Fruit fly (Drosophila melanogaster): ENCODE data around the gene Nup153.
A peak's percentile ranks its signal among the peaks of the same experiment; 100 is the strongest.

Nup153 gene

DNA sequence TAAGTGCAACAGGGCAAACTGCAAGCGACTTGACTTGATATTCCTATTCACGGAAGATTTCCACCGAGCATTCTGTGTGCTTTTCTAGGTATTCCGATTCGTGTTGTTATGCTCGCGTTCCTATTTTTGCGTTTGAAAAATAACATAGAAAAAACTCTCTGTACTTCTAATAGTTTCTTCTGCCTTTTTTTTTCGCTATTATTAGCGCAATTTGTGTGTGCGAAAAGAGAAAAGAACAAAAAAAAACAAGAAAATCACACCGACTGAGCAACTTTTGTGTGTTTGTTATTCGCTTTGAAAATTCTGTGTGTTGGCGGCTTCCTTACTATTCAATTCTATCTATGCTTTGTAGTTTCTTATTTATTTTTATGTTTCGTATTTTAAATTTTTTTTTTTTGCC lies 15.3 kb upstream of the Nup153 start:
- TF ChIP-seq CG15336 (GFP tag; IDR thresholded peaks at IDR 0.05) (peak; percentile 54; the same call in 1 of the 2 replicates), eg (GFP tag; IDR thresholded peaks at IDR 0.05) (peak; percentile 50; the same call in 1 of the 3 replicates), CG8119 (GFP tag; IDR thresholded peaks at IDR 0.05) (peak; percentile 63; the same call in 2 of the 3 replicates), achi (GFP tag; optimal IDR thresholded peaks at IDR 0.05) (no peak), svp (GFP tag) (no peak), Eip78C (GFP tag) (peak; percentile 13), CG11902 (GFP tag; optimal IDR thresholded peaks at IDR 0.05) (no peak), CG6276 (GFP tag; optimal IDR thresholded peaks at IDR 0.05) (peak; percentile 46)

DNA sequence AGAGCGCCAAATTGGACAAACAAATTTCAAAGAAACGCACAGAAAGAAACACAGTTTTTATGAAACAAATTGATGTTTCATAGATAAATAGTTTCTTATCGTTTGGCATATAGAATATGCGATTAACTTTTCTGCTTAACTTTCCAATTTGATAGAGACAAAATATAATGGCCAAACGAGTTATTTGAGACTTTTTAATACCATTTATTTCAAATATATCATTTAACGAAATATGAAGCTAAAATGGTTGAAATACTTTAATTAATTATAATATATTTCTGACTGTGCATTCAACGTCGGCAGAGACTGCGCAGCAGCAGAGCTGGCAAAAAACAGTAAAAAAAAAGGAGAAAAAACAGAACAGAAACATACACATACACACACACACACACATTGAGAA lies 13.5 kb upstream of the Nup153 start:
- TF ChIP-seq CG11762 (GFP tag; optimal IDR thresholded peaks at IDR 0.05; ENCODE audit: insufficient read depth), result no peak
- TF ChIP-seq Smox (GFP tag; optimal IDR thresholded peaks at IDR 0.05), result peak; percentile 6
- peak; percentile 19 for TF ChIP-seq CG10669 (GFP tag; optimal IDR thresholded peaks at IDR 0.05)
- TF ChIP-seq CG8119 (GFP tag; IDR thresholded peaks at IDR 0.05), result peak; percentile 61
- no peak for TF ChIP-seq vri (GFP tag; optimal IDR thresholded peaks at IDR 0.05)
- TF ChIP-seq topi (GFP tag; optimal IDR thresholded peaks at IDR 0.05), result peak; percentile 36
- peak; percentile 18 for TF ChIP-seq CG6792 (GFP tag; optimal IDR thresholded peaks at IDR 0.05)
- no peak for TF ChIP-seq CG6854 (GFP tag; optimal IDR thresholded peaks at IDR 0.05)
- TF ChIP-seq CG10631 (GFP tag; optimal IDR thresholded peaks at IDR 0.05), result peak; percentile 23
- no peak for TF ChIP-seq Sox102F (GFP tag; optimal IDR thresholded peaks at IDR 0.05)
- peak; percentile 3 for TF ChIP-seq Hr39 (GFP tag; optimal IDR thresholded peaks at IDR 0.05)
- peak; percentile 67 for TF ChIP-seq Eip78C (GFP tag)
- no peak for TF ChIP-seq fkh (GFP tag; optimal IDR thresholded peaks at IDR 0.05)
- peak; percentile 17 for TF ChIP-seq lz (GFP tag; optimal IDR thresholded peaks at IDR 0.05)
- TF ChIP-seq Hr38 (GFP tag; optimal IDR thresholded peaks at IDR 0.05), result no peak
- TF ChIP-seq Blimp-1 (GFP tag; optimal IDR thresholded peaks at IDR 0.05), result no peak
- peak; percentile 35 for TF ChIP-seq CG3919 (GFP tag; optimal IDR thresholded peaks at IDR 0.05)
- TF ChIP-seq acj6 (GFP tag; optimal IDR thresholded peaks at IDR 0.05), result peak; percentile 18
- peak; percentile 45 for TF ChIP-seq achi (GFP tag; optimal IDR thresholded peaks at IDR 0.05)
- no peak for TF ChIP-seq CG31627 (GFP tag; optimal IDR thresholded peaks at IDR 0.05)
- TF ChIP-seq Ets96B (tag; optimal IDR thresholded peaks at IDR 0.05), result peak; percentile 36
- TF ChIP-seq esn (GFP tag; optimal IDR thresholded peaks at IDR 0.05), result peak; percentile 30
- no peak for TF ChIP-seq dsx (GFP tag; optimal IDR thresholded peaks at IDR 0.05; ENCODE audit: poor library complexity, severe bottlenecking)
- 0 out of 3 replicates have a peak, but pooled peaks have one; percentile 31 for TF ChIP-seq eg (GFP tag; IDR thresholded peaks at IDR 0.05)
- peak; percentile 20 for TF ChIP-seq CG8632 (GFP tag; optimal IDR thresholded peaks at IDR 0.05)
- TF ChIP-seq Hr4 (GFP tag; optimal IDR thresholded peaks at IDR 0.05), result peak; percentile 42
- TF ChIP-seq pdm3 (GFP tag; optimal IDR thresholded peaks at IDR 0.05), result peak; percentile 39
- TF ChIP-seq CG6276 (GFP tag; optimal IDR thresholded peaks at IDR 0.05), result no peak
- TF ChIP-seq ss (GFP tag; optimal IDR thresholded peaks at IDR 0.05), result no peak
- no peak for TF ChIP-seq CG4318 (GFP tag; optimal IDR thresholded peaks at IDR 0.05)
- TF ChIP-seq CG11902 (GFP tag; optimal IDR thresholded peaks at IDR 0.05), result no peak
- peak; percentile 69 for TF ChIP-seq CG15336 (GFP tag; IDR thresholded peaks at IDR 0.05)
- peak; percentile 13; the same call in 1 of the 3 replicates for TF ChIP-seq CG6163 (GFP tag; IDR thresholded peaks at IDR 0.05)
- no peak for TF ChIP-seq Sox14 (GFP tag; optimal IDR thresholded peaks at IDR 0.05)
- peak; percentile 38 for TF ChIP-seq Eip75B (GFP tag; optimal IDR thresholded peaks at IDR 0.05)
- no peak for TF ChIP-seq fd59A (GFP tag; optimal IDR thresholded peaks at IDR 0.05)
- no peak for TF ChIP-seq cyc (GFP tag; optimal IDR thresholded peaks at IDR 0.05)
- TF ChIP-seq Met (GFP tag; optimal IDR thresholded peaks at IDR 0.05), result peak; percentile 42
- no peak for TF ChIP-seq Eip93F (GFP tag; optimal IDR thresholded peaks at IDR 0.05)
- peak; percentile 54 for TF ChIP-seq CG32006 (GFP tag; optimal IDR thresholded peaks at IDR 0.05)
